Fruit fly (Drosophila melanogaster): ENCODE results near the gene Gr2a.

DNA sequence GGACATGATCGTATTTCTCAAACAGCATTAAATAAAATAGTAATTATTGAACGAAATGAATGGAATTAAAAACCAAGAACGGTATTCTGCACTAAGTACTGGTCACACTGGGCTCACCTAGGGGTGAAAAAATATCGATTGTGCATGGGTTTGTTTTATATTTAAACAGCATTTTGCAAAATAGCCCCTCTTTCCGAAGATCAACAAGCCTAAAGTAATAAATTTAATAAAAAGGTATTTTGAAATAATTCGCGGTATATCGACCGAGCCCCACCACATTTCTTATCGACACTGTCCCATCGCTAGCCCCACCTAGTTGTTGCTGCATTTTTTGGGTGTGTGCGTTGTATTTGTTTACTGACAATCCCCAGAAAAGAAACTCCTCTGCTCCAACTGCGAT is 18.3 kb downstream of the Gr2a start, which contains the start of gene pck:
- TF ChIP-seq CG7368 (GFP tag; optimal IDR thresholded peaks at IDR 0.05) (peak; percentile 51), CG16779 (tag; optimal IDR thresholded peaks at IDR 0.05) (no peak)

Measured in whole organism, prepupa.